Worm (Caenorhabditis elegans) whole organism, young adult: ENCODE data around the gene nhr-104.

Source experiments
- C17E4.6 ChIP-seq: fragments of 200-800 bp; sonication (Bioruptor generic); IDR thresholded peaks from 2 replicates; pipeline ENCODE4 v1.3.6; 2022; ENCODE audit warnings: missing genetic modification reagents, missing genetic modification characterization, missing compliant biosample characterization
- F33H1.4 ChIP-seq: fragments of 200-800 bp; sonication (Bioruptor generic); IDR thresholded peaks from 2 replicates; pipeline ENCODE4 v1.3.6; 2022; ENCODE audit warnings: missing genetic modification reagents, missing genetic modification characterization, missing compliant biosample characterization
- F57A8.1 ChIP-seq: fragments of 200-800 bp; sonication (Bioruptor generic); optimal IDR thresholded peaks from 2 replicates; lab custom pipeline; 2018; ENCODE audit warnings: mild to moderate bottlenecking, missing genetic modification characterization, moderate library complexity, missing compliant biosample characterization
- T07F8.4 ChIP-seq: sonication (generic microtip); optimal IDR thresholded peaks from 2 replicates; lab custom pipeline; 2016; ENCODE audit warnings: mild to moderate bottlenecking, missing genetic modification characterization, moderate library complexity, missing compliant biosample characterization
- Y53F4B.3 ChIP-seq: fragments of 200-800 bp; sonication (Bioruptor generic); IDR thresholded peaks from 2 replicates; pipeline ENCODE4 v1.3.6; 2022; ENCODE audit warnings: missing genetic modification reagents, missing genetic modification characterization, missing compliant biosample characterization
- Y79H2A.3 ChIP-seq: fragments of 200-800 bp; sonication (Bioruptor generic); conservative IDR thresholded peaks from 2 replicates; pipeline ENCODE4 v1.3.6; 2022; ENCODE audit warnings: missing genetic modification reagents, missing genetic modification characterization, missing compliant biosample characterization
- Y95B8A.8 ChIP-seq: fragments of 200-800 bp; sonication (Bioruptor generic); IDR thresholded peaks from 2 replicates; pipeline ENCODE4 v1.3.6; 2022; ENCODE audit warnings: missing genetic modification reagents, missing genetic modification characterization, missing compliant biosample characterization
- aptf-3 ChIP-seq: fragments of 200-800 bp; sonication (Bioruptor generic); IDR thresholded peaks from 2 replicates; pipeline ENCODE4 v1.3.6; 2022; ENCODE audit warnings: missing genetic modification characterization, missing compliant biosample characterization
- bed-2 ChIP-seq: fragments of 200-800 bp; sonication (Bioruptor generic); IDR thresholded peaks from 2 replicates; pipeline ENCODE4 v1.3.6; 2022; ENCODE audit warnings: missing genetic modification reagents, missing genetic modification characterization, missing compliant biosample characterization
- cebp-2 ChIP-seq: fragments of 200-800 bp; sonication (Bioruptor generic); IDR thresholded peaks from 2 replicates; pipeline ENCODE4 v1.3.6; 2022; ENCODE audit warnings: missing genetic modification characterization, missing compliant biosample characterization
- ceh-40 ChIP-seq: fragments of 200-800 bp; sonication (Bioruptor generic); IDR thresholded peaks from 2 replicates; pipeline ENCODE4 v1.3.6; 2022; ENCODE audit warnings: missing genetic modification characterization, missing compliant biosample characterization
- die-1 ChIP-seq: sonication (generic microtip); optimal IDR thresholded peaks from 2 replicates; lab custom pipeline; 2016; ENCODE audit warnings: missing genotype, mild to moderate bottlenecking, missing genetic modification characterization, missing compliant biosample characterization
- efl-1 ChIP-seq: fragments of 150-350 bp; optimal IDR thresholded peaks from 2 replicates; lab custom pipeline; 2014; ENCODE audit warnings: missing biosample characterization, missing genetic modification reagents, missing genetic modification characterization
- egl-18 ChIP-seq: fragments of 200-800 bp; sonication (Bioruptor generic); IDR thresholded peaks from 2 replicates; pipeline ENCODE4 v1.3.6; 2022; ENCODE audit warnings: missing genetic modification reagents, missing genetic modification characterization, missing compliant biosample characterization
- hmg-1.2 ChIP-seq: fragments of 200-800 bp; sonication (Bioruptor generic); IDR thresholded peaks from 2 replicates; pipeline ENCODE4 v1.3.6; 2022; ENCODE audit warnings: missing genetic modification reagents, missing genetic modification characterization, missing compliant biosample characterization
- hmg-20 ChIP-seq: fragments of 200-800 bp; sonication (Bioruptor generic); IDR thresholded peaks from 2 replicates; pipeline ENCODE4 v1.3.6; 2022; ENCODE audit warnings: missing genetic modification reagents, missing genetic modification characterization, missing compliant biosample characterization
- let-526 ChIP-seq: fragments of 200-800 bp; sonication (Bioruptor generic); IDR thresholded peaks from 2 replicates; pipeline ENCODE4 v1.3.6; 2022; ENCODE audit warnings: missing genetic modification reagents, missing genetic modification characterization, missing compliant biosample characterization
- lin-35 ChIP-seq, 3 experiments: fragments of 150-350 bp in 2 of 3; sonication (generic microtip) in 1 of 3; optimal IDR thresholded peaks; 2 replicates each; lab custom pipeline; 2014 to 2018; ENCODE audit warnings: missing biosample characterization in 3 of 3, missing genetic modification characterization in 3 of 3, missing genetic modification reagents in 3 of 3
- lin-40 ChIP-seq: sonication (generic microtip); optimal IDR thresholded peaks from 2 replicates; lab custom pipeline; 2016; ENCODE audit warnings: missing genetic modification characterization, mild to moderate bottlenecking, missing compliant biosample characterization, missing genotype, missing genetic modification reagents
- lin-54 ChIP-seq: fragments of 200-800 bp; sonication (Bioruptor generic); optimal IDR thresholded peaks from 2 replicates; lab custom pipeline; 2018; ENCODE audit warnings: mild to moderate bottlenecking, missing genetic modification characterization, missing compliant biosample characterization
- lsy-27 ChIP-seq: sonication (generic microtip); optimal IDR thresholded peaks from 2 replicates; lab custom pipeline; 2017; ENCODE audit warnings: missing genetic modification characterization, mild to moderate bottlenecking, missing compliant biosample characterization, antibody characterized with exemption, missing genotype, borderline replicate concordance; ENCODE audit not compliant: insufficient read depth
- madf-3 ChIP-seq: fragments of 200-800 bp; sonication (Bioruptor generic); IDR thresholded peaks from 2 replicates; pipeline ENCODE4 v1.3.6; 2022; ENCODE audit warnings: missing genetic modification reagents, missing genetic modification characterization, missing compliant biosample characterization
- madf-8 ChIP-seq: fragments of 200-800 bp; sonication (Bioruptor generic); conservative IDR thresholded peaks from 2 replicates; pipeline ENCODE4 v1.3.6; 2022; ENCODE audit warnings: missing genetic modification reagents, missing genetic modification characterization, missing compliant biosample characterization
- nhr-80 ChIP-seq: sonication (generic microtip); optimal IDR thresholded peaks from 2 replicates; lab custom pipeline; 2016; ENCODE audit warnings: missing genetic modification characterization, missing compliant biosample characterization
- pha-4 ChIP-seq: fragments of 150-350 bp; sonication (generic microtip); optimal IDR thresholded peaks from 2 replicates; lab custom pipeline; 2014; ENCODE audit warnings: missing biosample characterization, missing genetic modification reagents, missing genetic modification characterization
- rcor-1 ChIP-seq: fragments of 200-800 bp; sonication (Bioruptor generic); IDR thresholded peaks from 2 replicates; pipeline ENCODE4 v1.3.6; 2022; ENCODE audit warnings: missing genetic modification reagents, missing genetic modification characterization, missing compliant biosample characterization
- rec-8 ChIP-seq, 2 experiments: sonication (generic microtip); optimal IDR thresholded peaks; 2 replicates each; lab custom pipeline; 2016; ENCODE audit warnings: mild to moderate bottlenecking in 2 of 2, missing genetic modification characterization in 2 of 2, missing genetic modification reagents in 2 of 2, missing genotype in 2 of 2, missing biosample characterization in 1 of 2, missing compliant biosample characterization in 1 of 2, moderate library complexity in 1 of 2
- sdz-38 ChIP-seq: sonication (generic microtip); optimal IDR thresholded peaks from 2 replicates; lab custom pipeline; 2016; ENCODE audit warnings: missing genotype, missing genetic modification characterization, missing compliant biosample characterization
- sea-2 ChIP-seq: fragments of 200-800 bp; sonication (Bioruptor generic); IDR thresholded peaks from 2 replicates; pipeline ENCODE4 v1.3.6; 2022; ENCODE audit warnings: missing genetic modification characterization, missing compliant biosample characterization
- snpc-3.4 ChIP-seq: sonication (generic microtip); optimal IDR thresholded peaks from 2 replicates; lab custom pipeline; 2017; ENCODE audit warnings: missing genetic modification characterization, mild to moderate bottlenecking, missing compliant biosample characterization, antibody characterized with exemption, moderate library complexity, missing genotype, missing genetic modification reagents
- unc-130 ChIP-seq: sonication (generic microtip); optimal IDR thresholded peaks from 2 replicates; lab custom pipeline; 2016; ENCODE audit warnings: missing genetic modification reagents, missing genetic modification characterization, missing compliant biosample characterization
- ztf-25 ChIP-seq: fragments of 200-800 bp; sonication (Bioruptor generic); IDR thresholded peaks from 2 replicates; pipeline ENCODE4 v1.3.6; 2022; ENCODE audit warnings: missing genetic modification reagents, missing genetic modification characterization, missing compliant biosample characterization
- ztf-26 ChIP-seq: sonication (generic microtip); optimal IDR thresholded peaks from 2 replicates; lab custom pipeline; 2017; ENCODE audit warnings: missing genetic modification characterization, missing compliant biosample characterization
- ztf-3 ChIP-seq: fragments of 200-800 bp; sonication (Bioruptor generic); optimal IDR thresholded peaks from 2 replicates; lab custom pipeline; 2018; ENCODE audit warnings: mild to moderate bottlenecking, missing genetic modification characterization, missing compliant biosample characterization

The nhr-104 gene

DNA sequence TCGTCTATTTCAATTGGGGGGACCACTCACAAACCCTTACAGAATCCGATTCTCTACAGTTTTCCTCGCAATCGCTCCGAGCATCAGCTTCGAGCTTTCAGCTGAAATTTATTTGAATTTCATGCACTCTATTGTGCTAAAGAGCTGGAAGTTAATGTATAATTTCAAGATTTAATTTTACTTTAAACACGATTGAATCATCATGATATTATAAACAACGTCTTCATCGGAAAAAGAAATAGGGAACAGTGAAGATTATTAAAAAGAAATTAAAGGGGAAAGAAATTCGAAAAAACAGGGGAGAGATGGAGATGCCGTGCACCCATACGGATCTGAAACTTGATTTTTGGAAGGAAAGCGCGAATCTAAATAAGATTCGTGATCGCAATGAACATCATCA lies 44.3 kb downstream of the nhr-104 start, which contains the start of gene hoe-1 (continued):
- TF ChIP-seq F57A8.1: no peak
- no peak for TF ChIP-seq efl-1 (GFP tag; lab: Kevin White, UChicago)

DNA sequence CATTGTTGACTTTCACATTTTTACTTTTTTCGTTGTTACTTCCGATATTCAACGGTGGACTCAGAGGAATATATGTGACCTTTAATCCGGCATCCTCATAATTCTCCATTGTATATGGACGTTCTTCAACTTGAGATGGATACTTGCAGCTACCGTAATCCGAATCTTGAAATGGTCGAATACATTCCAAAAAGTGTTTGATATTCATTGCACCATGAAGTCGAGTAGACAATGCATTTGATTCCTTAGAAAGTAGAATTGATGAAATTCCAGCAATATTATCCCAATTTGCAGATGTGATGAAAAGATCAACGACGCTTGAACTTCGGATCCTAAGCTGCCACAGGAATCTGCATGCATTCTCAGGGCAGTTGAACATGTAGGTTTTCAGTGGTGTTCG lies 46.0 kb downstream of the nhr-104 start:
- TF ChIP-seq lsy-27 (tag; lab: Kevin White, UChicago) (no peak), rcor-1 (no peak), T07F8.4 (tag; lab: Kevin White, UChicago) (no peak), ztf-3 (GFP tag; lab: Kevin White, UChicago) (no peak), Y95B8A.8 (GFP tag; lab: Robert Waterston, UW) (no peak), let-526 (GFP tag; lab: Robert Waterston, UW) (no peak), sdz-38 (tag; lab: Kevin White, UChicago) (no peak), rec-8 (tag; optimal IDR thresholded peaks at IDR 0.05; lab: Kevin White, UChicago) (no peak), hmg-20 (no peak), ztf-25 (no peak), pha-4 (no peak), lin-40 (tag; lab: Kevin White, UChicago) (no peak), nhr-80 (tag; lab: Kevin White, UChicago) (no peak), cebp-2 (GFP tag; lab: Robert Waterston, UW) (no peak), bed-2 (GFP tag; lab: Robert Waterston, UW) (no peak), ceh-40 (no peak), snpc-3.4 (no peak), F33H1.4 (GFP tag; lab: Robert Waterston, UW) (no peak), lin-35 (GFP tag; optimal IDR thresholded peaks at IDR 0.05; lab: Kevin White, UChicago) (no peak), sea-2 (GFP tag; lab: Robert Waterston, UW) (no peak)
- TF ChIP-seq, all 124 proteins: peak for 0

DNA sequence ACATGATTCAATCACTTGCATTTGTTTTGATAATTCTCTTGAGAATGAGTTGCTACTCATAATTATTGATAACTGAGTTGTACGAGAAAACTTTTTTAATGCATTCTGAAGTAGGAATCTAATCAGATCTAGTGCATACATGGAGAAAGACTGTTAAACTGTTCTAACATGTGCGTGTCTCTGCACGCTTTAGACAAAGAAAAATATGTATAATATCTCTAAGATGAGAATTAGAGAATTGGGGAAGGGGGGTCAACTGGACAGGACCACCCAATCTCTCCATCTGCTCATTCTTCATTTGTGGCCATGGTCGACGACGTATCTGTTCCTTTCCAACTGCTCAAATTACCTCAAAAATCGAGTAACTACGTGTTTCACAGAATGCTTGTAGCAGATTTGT lies 51.2 kb downstream of the nhr-104 start, which contains the start of gene fbxb-78:
TSS of gene fbxb-78 (plus strand) at position 301 of the 400 bp plus-strand sequence.
- TF ChIP-seq ztf-26 (tag; lab: Kevin White, UChicago): no peak
- TF ChIP-seq madf-3: no peak
- no peak for TF ChIP-seq sea-2 (GFP tag; lab: Robert Waterston, UW)
- no peak for TF ChIP-seq unc-130 (GFP tag; lab: Kevin White, UChicago)
- TF ChIP-seq aptf-3 (GFP tag; lab: Robert Waterston, UW): no peak
- no peak for TF ChIP-seq C17E4.6 (GFP tag; lab: Robert Waterston, UW)
- TF ChIP-seq egl-18: no peak
- TF ChIP-seq Y79H2A.3: no peak
- no peak for TF ChIP-seq madf-8
- no peak for TF ChIP-seq hmg-1.2
- TF ChIP-seq die-1 (tag; lab: Kevin White, UChicago): no peak
- TF ChIP-seq lin-54 (GFP tag; lab: Kevin White, UChicago): no peak
- no peak for TF ChIP-seq Y53F4B.3 (GFP tag; lab: Robert Waterston, UW)
